Worm (Caenorhabditis elegans) whole organism, mixed stage, embryonic: ENCODE data around the gene lgc-27.

Experiments
- ces-1 ChIP-seq: fragments of 150-350 bp; optimal IDR thresholded peaks from 2 replicates; lab custom pipeline; 2014; ENCODE audit warnings: missing biosample characterization, missing genetic modification reagents, missing genetic modification characterization
- elt-3 ChIP-seq: fragments of 150-350 bp; optimal IDR thresholded peaks from 2 replicates; lab custom pipeline; 2014; ENCODE audit warnings: missing biosample characterization, missing genetic modification characterization
- flh-1 ChIP-seq: fragments of 200-800 bp; sonication (Bioruptor generic); optimal IDR thresholded peaks from 2 replicates; lab custom pipeline; 2018; ENCODE audit warnings: mild to moderate bottlenecking, missing genetic modification characterization, moderate library complexity, missing compliant biosample characterization
- lin-13 ChIP-seq: fragments of 150-350 bp; optimal IDR thresholded peaks from 2 replicates; lab custom pipeline; 2014; ENCODE audit warnings: missing biosample characterization, missing genetic modification characterization
- mep-1 ChIP-seq: fragments of 150-350 bp; optimal IDR thresholded peaks from 2 replicates; lab custom pipeline; 2017; ENCODE audit warnings: missing biosample characterization, missing genetic modification reagents, missing genetic modification characterization, inconsistent platforms
- nhr-12 ChIP-seq: fragments of 150-350 bp; optimal IDR thresholded peaks from 2 replicates; lab custom pipeline; 2014; ENCODE audit warnings: missing biosample characterization, missing genetic modification characterization
- nhr-28 ChIP-seq: fragments of 150-350 bp; optimal IDR thresholded peaks from 2 replicates; lab custom pipeline; 2014; ENCODE audit warnings: missing biosample characterization, missing genetic modification characterization
- snpc-4 ChIP-seq: fragments of 150-350 bp; optimal IDR thresholded peaks from 2 replicates; lab custom pipeline; 2014; ENCODE audit warnings: missing biosample characterization, missing genetic modification characterization
- unc-39 ChIP-seq: fragments of 150-350 bp; optimal IDR thresholded peaks from 2 replicates; lab custom pipeline; 2014; ENCODE audit warnings: missing biosample characterization, missing genetic modification characterization
- unc-62 ChIP-seq: fragments of 150-350 bp; optimal IDR thresholded peaks from 2 replicates; lab custom pipeline; 2014; ENCODE audit warnings: missing biosample characterization, missing genetic modification reagents, missing genetic modification characterization
- ztf-11 ChIP-seq: fragments of 150-350 bp; optimal IDR thresholded peaks from 2 replicates; lab custom pipeline; 2014; ENCODE audit warnings: missing biosample characterization, missing genetic modification characterization

ce11 chrII:4667572-4667971 lies 18.7 kb downstream of the lgc-27 start, which contains the start of gene fut-5:
- TF ChIP-seq snpc-4 (no peak), elt-3 (tag; lab: Kevin White, UChicago) (no peak), unc-39 (tag; lab: Kevin White, UChicago) (no peak), nhr-12 (tag; lab: Kevin White, UChicago) (no peak), ces-1 (GFP tag; lab: Kevin White, UChicago) (no peak), flh-1 (no peak), ztf-11 (tag; lab: Kevin White, UChicago) (no peak), nhr-28 (tag; lab: Kevin White, UChicago) (no peak), unc-62 (GFP tag; lab: Kevin White, UChicago) (no peak), mep-1 (no peak), lin-13 (tag; lab: Kevin White, UChicago) (no peak)
